Fruit fly (Drosophila melanogaster): ENCODE measurements around the gene Naam.

dm6 chr3R:19644094-19644900 lies 27.0 kb upstream of the Naam start, which contains the start of gene Vha13:
- TF ChIP-seq HLH106 (tag; optimal IDR thresholded peaks at IDR 0.05) (peak; percentile 38), N (GFP tag; optimal IDR thresholded peaks at IDR 0.05) (no peak), dl (GFP tag; optimal IDR thresholded peaks at IDR 0.05; ENCODE audit: insufficient read depth in 1 of 2, partially characterized antibody in 2 of 2) (peak; percentile 38 to 43), Abd-B (GFP tag; optimal IDR thresholded peaks at IDR 0.05) (no peak), lola (GFP tag; optimal IDR thresholded peaks at IDR 0.05) (no peak), dsf (GFP tag; optimal IDR thresholded peaks at IDR 0.05; ENCODE audit: borderline replicate concordance) (no peak), Dfd (GFP tag; optimal IDR thresholded peaks at IDR 0.05) (no peak), Hr78 (GFP tag; optimal IDR thresholded peaks at IDR 0.05) (no peak), h (GFP tag; optimal IDR thresholded peaks at IDR 0.05) (peak; percentile 54), rgr (GFP tag; optimal IDR thresholded peaks at IDR 0.05) (peak; percentile 59), Hnf4 (GFP tag; optimal IDR thresholded peaks at IDR 0.05) (no peak), Vsx2 (GFP tag; optimal IDR thresholded peaks at IDR 0.05; ENCODE audit: partially characterized antibody) (peak; percentile 65)

Data from whole organism, wandering third instar larva.